Worm (Caenorhabditis elegans): ENCODE results near the gene acly-1.

acly-1 gene

ce11 chrX:1450352-1450818 is 29.0 kb upstream of the acly-1 start, which contains the start of gene W05H7.1:
TSS of gene W05H7.1 (plus strand) at chrX:1450768.
- TF ChIP-seq C34F6.9 (tag; optimal IDR thresholded peaks at IDR 0.05) (peak; percentile 60), mab-5 (tag; optimal IDR thresholded peaks at IDR 0.05) (no peak), nhr-10 (tag; optimal IDR thresholded peaks at IDR 0.05) (no peak), unc-62 (GFP tag; optimal IDR thresholded peaks at IDR 0.05) (no peak), lsy-2 (tag; optimal IDR thresholded peaks at IDR 0.05) (peak in 1 of 2 experiments; percentile 51), alr-1 (tag; optimal IDR thresholded peaks at IDR 0.05) (no peak), unc-39 (tag; optimal IDR thresholded peaks at IDR 0.05) (no peak), ceh-82 (tag; optimal IDR thresholded peaks at IDR 0.05) (no peak), nhr-11 (tag; optimal IDR thresholded peaks at IDR 0.05) (no peak), nhr-237 (tag; optimal IDR thresholded peaks at IDR 0.05) (no peak), unc-55 (GFP tag; optimal IDR thresholded peaks at IDR 0.05) (peak; percentile 72), elt-1 (tag; optimal IDR thresholded peaks at IDR 0.05) (no peak), gmeb-1 (tag; optimal IDR thresholded peaks at IDR 0.05) (no peak), nhr-12 (tag; optimal IDR thresholded peaks at IDR 0.05) (no peak), lin-13 (GFP tag; optimal IDR thresholded peaks at IDR 0.05) (peak; percentile 14), nhr-77 (tag; optimal IDR thresholded peaks at IDR 0.05) (no peak), snpc-4 (tag; optimal IDR thresholded peaks at IDR 0.05) (no peak), lin-11 (tag; optimal IDR thresholded peaks at IDR 0.05) (peak; percentile 41), R02D3.7 (tag; optimal IDR thresholded peaks at IDR 0.05) (no peak), nhr-25 (tag; optimal IDR thresholded peaks at IDR 0.05) (peak; percentile 38), sem-4 (tag; optimal IDR thresholded peaks at IDR 0.05) (no peak), sma-9 (GFP tag; optimal IDR thresholded peaks at IDR 0.05) (peak; percentile 28), sma-9 (tag; optimal IDR thresholded peaks at IDR 0.05) (no peak), egl-27 (tag; optimal IDR thresholded peaks at IDR 0.05) (no peak), lin-39 (tag; optimal IDR thresholded peaks at IDR 0.05) (no peak), crh-2 (tag; optimal IDR thresholded peaks at IDR 0.05) (peak; percentile 51), ztf-11 (tag; optimal IDR thresholded peaks at IDR 0.05) (no peak), aly-2 (tag; optimal IDR thresholded peaks at IDR 0.05) (no peak), ztf-1 (GFP tag; conservative IDR thresholded peaks at IDR 0.05) (no peak), ztf-4 (tag; optimal IDR thresholded peaks at IDR 0.05) (no peak), skn-1 (tag; optimal IDR thresholded peaks at IDR 0.05) (no peak), nhr-6 (tag; optimal IDR thresholded peaks at IDR 0.05) (no peak), mbf-1 (tag; optimal IDR thresholded peaks at IDR 0.05) (no peak), Y55F3AM.14 (GFP tag; optimal IDR thresholded peaks at IDR 0.05) (no peak), blmp-1 (tag; optimal IDR thresholded peaks at IDR 0.05; ENCODE audit: insufficient read depth) (no peak), fos-1 (tag; optimal IDR thresholded peaks at IDR 0.05) (peak; percentile 18), ama-1 (optimal IDR thresholded peaks at IDR 0.05) (no peak), mdl-1 (tag; optimal IDR thresholded peaks at IDR 0.05) (peak in 1 of 2 experiments; percentile 22), peb-1 (tag; optimal IDR thresholded peaks at IDR 0.05) (no peak), sma-3 (GFP tag; optimal IDR thresholded peaks at IDR 0.05) (peak; percentile 3), elt-3 (tag; optimal IDR thresholded peaks at IDR 0.05) (no peak), nhr-129 (tag; optimal IDR thresholded peaks at IDR 0.05) (peak; percentile 70), dmd-4 (tag; optimal IDR thresholded peaks at IDR 0.05) (no peak), ceh-16 (tag; optimal IDR thresholded peaks at IDR 0.05) (no peak), zag-1 (tag; optimal IDR thresholded peaks at IDR 0.05) (no peak), ZK546.5 (tag; optimal IDR thresholded peaks at IDR 0.05) (no peak), nhr-21 (tag; optimal IDR thresholded peaks at IDR 0.05) (no peak), F13H6.1 (tag; optimal IDR thresholded peaks at IDR 0.05) (peak; percentile 37), nhr-23 (tag; optimal IDR thresholded peaks at IDR 0.05) (no peak)

Data from whole organism, L2 larva.